Worm (Caenorhabditis elegans) whole organism, L4 larva: ENCODE results near the gene F22E5.11.

Experiments
- ama-1 ChIP-seq: fragments of 150-350 bp; optimal IDR thresholded peaks from 2 replicates; lab custom pipeline; 2014; ENCODE audit warnings: inconsistent platforms, mixed read lengths
- fos-1 ChIP-seq: fragments of 150-350 bp; optimal IDR thresholded peaks from 2 replicates; lab custom pipeline; 2014; ENCODE audit warnings: missing biosample characterization, missing genetic modification characterization
- mdl-1 ChIP-seq, 2 experiments: fragments of 150-350 bp in 1 of 2; sonication (generic microtip) in 1 of 2; optimal IDR thresholded peaks; 2 replicates each; lab custom pipeline; 2014 to 2017; ENCODE audit warnings: missing biosample characterization in 2 of 2, missing genetic modification characterization in 2 of 2
- snpc-4 ChIP-seq: fragments of 150-350 bp; optimal IDR thresholded peaks from 2 replicates; lab custom pipeline; 2014; ENCODE audit warnings: missing biosample characterization, missing genetic modification characterization
- ztf-11 ChIP-seq: fragments of 150-350 bp; optimal IDR thresholded peaks from 2 replicates; lab custom pipeline; 2014; ENCODE audit warnings: missing biosample characterization, missing genetic modification characterization

ce11 chrII:2631169-2631568 is 13.2 kb downstream of the F22E5.11 start, which contains the start of gene D2062.1:
- TF ChIP-seq fos-1 (tag; lab: Kevin White, UChicago) (no peak), mdl-1 (tag; optimal IDR thresholded peaks at IDR 0.05; lab: Kevin White, UChicago) (no peak), snpc-4 (tag; lab: Kevin White, UChicago) (no peak), ama-1 (lab: Kevin White, UChicago) (no peak), ztf-11 (tag; lab: Kevin White, UChicago) (no peak)
